Fruit fly (Drosophila melanogaster): ENCODE measurements around the gene Diap1.

The Diap1 gene

DNA sequence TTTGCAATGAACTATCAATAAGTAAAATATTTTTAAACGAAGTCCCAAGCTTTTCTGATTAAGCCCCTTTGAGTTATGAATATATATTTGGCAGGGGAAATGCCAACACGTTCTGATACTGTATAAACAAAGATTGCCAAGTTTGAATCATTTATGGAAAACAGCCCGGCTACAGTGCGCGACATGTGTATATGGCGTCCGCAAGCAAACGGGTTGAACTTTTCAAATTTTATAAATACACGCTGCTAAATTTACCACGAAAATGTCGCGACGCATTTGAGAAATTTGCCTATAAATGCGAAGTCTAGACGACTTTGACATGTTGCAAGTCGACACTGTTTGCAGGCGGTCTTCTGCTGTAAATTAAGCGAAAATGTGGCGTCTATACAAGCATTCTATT is 2.7 kb downstream of the Diap1 start (continued):
- TF ChIP-seq CG6689 (GFP tag; IDR thresholded peaks at IDR 0.05) (peak; percentile 48; the same call in 1 of the 2 replicates), CG4360 (GFP tag; IDR thresholded peaks at IDR 0.05) (no peak), bab2 (GFP tag; optimal IDR thresholded peaks at IDR 0.05) (peak; percentile 54), gcm (GFP tag; optimal IDR thresholded peaks at IDR 0.05) (no peak), CG17328 (GFP tag; IDR thresholded peaks at IDR 0.05) (peak; percentile 21; the same call in 1 of the 2 replicates), CG15479 (GFP tag; optimal IDR thresholded peaks at IDR 0.05) (no peak), grn (GFP tag; optimal IDR thresholded peaks at IDR 0.05) (no peak), toy (GFP tag; IDR thresholded peaks at IDR 0.05) (0 out of 2 replicates have a peak, but pooled peaks have one; percentile 6), crol (GFP tag; IDR thresholded peaks at IDR 0.05) (no peak), so (GFP tag; IDR thresholded peaks at IDR 0.05) (peak; percentile 84; the same call in 2 of the 3 replicates), Myb (GFP tag; optimal IDR thresholded peaks at IDR 0.05) (peak; percentile 25), CG17361 (GFP tag; IDR thresholded peaks at IDR 0.05) (no peak), CG12769 (tag; optimal IDR thresholded peaks at IDR 0.05) (peak; percentile 72), Lpt (GFP tag; optimal IDR thresholded peaks at IDR 0.05) (no peak), fd64A (GFP tag; optimal IDR thresholded peaks at IDR 0.05) (no peak), CG9215 (GFP tag; IDR thresholded peaks at IDR 0.05) (peak; percentile 39; the same call in 1 of the 2 replicates), gro (GFP tag; optimal IDR thresholded peaks at IDR 0.05) (peak; percentile 28), onecut (GFP tag; IDR thresholded peaks at IDR 0.05) (0 out of 2 replicates have a peak, but pooled peaks have one; percentile 28), CG7963 (GFP tag; IDR thresholded peaks at IDR 0.05; ENCODE audit: partially characterized antibody) (no peak), Eip74EF (GFP tag; optimal IDR thresholded peaks at IDR 0.05) (no peak), Bgb (GFP tag; IDR thresholded peaks at IDR 0.05; ENCODE audit: partially characterized antibody) (no peak), zfh1 (GFP tag; IDR thresholded peaks at IDR 0.05) (peak; percentile 51; the same call in 1 of the 3 replicates), her (GFP tag; optimal IDR thresholded peaks at IDR 0.05) (peak; percentile 17), lilli (GFP tag; optimal IDR thresholded peaks at IDR 0.05) (peak; percentile 70), Dip2 (GFP tag; IDR thresholded peaks at IDR 0.05) (no peak), sd (tag; optimal IDR thresholded peaks at IDR 0.05) (peak; percentile 59), CG18011 (GFP tag; optimal IDR thresholded peaks at IDR 0.05) (peak; percentile 8), CG14014 (GFP tag; IDR thresholded peaks at IDR 0.05) (peak; percentile 71), Ptx1 (GFP tag; IDR thresholded peaks at IDR 0.05) (peak; percentile 52; the same call in 1 of the 2 replicates), CG17385 (GFP tag; optimal IDR thresholded peaks at IDR 0.05) (peak; percentile 20), CG16815 (GFP tag; optimal IDR thresholded peaks at IDR 0.05) (no peak), CG34376 (GFP tag; optimal IDR thresholded peaks at IDR 0.05) (peak; percentile 59), CG17829 (tag; optimal IDR thresholded peaks at IDR 0.05) (peak; percentile 16), Chrac-16 (GFP tag; optimal IDR thresholded peaks at IDR 0.05) (peak; percentile 38), sens (GFP tag) (peak; percentile 85), Bteb2 (GFP tag; optimal IDR thresholded peaks at IDR 0.05) (peak; percentile 52), CG33557 (GFP tag; optimal IDR thresholded peaks at IDR 0.05) (no peak), trh (GFP tag; optimal IDR thresholded peaks at IDR 0.05) (no peak), az2 (GFP tag; optimal IDR thresholded peaks at IDR 0.05) (no peak), fd3F (GFP tag; optimal IDR thresholded peaks at IDR 0.05) (peak; percentile 57), danr (GFP tag; IDR thresholded peaks at IDR 0.05) (peak; percentile 9; the same call in 1 of the 2 replicates), Dfd (GFP tag; optimal IDR thresholded peaks at IDR 0.05) (no peak), psq (GFP tag; optimal IDR thresholded peaks at IDR 0.05) (no peak), CG14050 (GFP tag; IDR thresholded peaks at IDR 0.05) (peak; percentile 25; the same call in 1 of the 3 replicates), CG32772 (GFP tag; IDR thresholded peaks at IDR 0.05) (no peak), CG6254 (GFP tag; optimal IDR thresholded peaks at IDR 0.05) (no peak), tgo (GFP tag; IDR thresholded peaks at IDR 0.05) (peak; percentile 62; the same call in 2 of the 3 replicates), org-1 (GFP tag; optimal IDR thresholded peaks at IDR 0.05) (peak; percentile 52), Xrp1 (GFP tag; IDR thresholded peaks at IDR 0.05) (peak; percentile 60), slp2 (GFP tag; optimal IDR thresholded peaks at IDR 0.05) (no peak), bcd (GFP tag; optimal IDR thresholded peaks at IDR 0.05) (peak; percentile 48), E2f1 (GFP tag; IDR thresholded peaks at IDR 0.05) (peak; percentile 51; the same call in 1 of the 2 replicates)
